Worm (Caenorhabditis elegans) whole organism, young adult: ENCODE measurements around the gene C14A4.6.

ENCODE experiments used
- ama-1 ChIP-seq, 3 experiments: fragments of 150-350 bp in 1 of 3; sonication (generic microtip) in 2 of 3; optimal IDR thresholded peaks; 2 replicates each; lab custom pipeline; 2014 to 2018; ENCODE audit warnings: missing biosample characterization in 2 of 3, missing genetic modification characterization in 2 of 3, missing genetic modification reagents in 2 of 3
- ceh-27 ChIP-seq: fragments of 200-800 bp; sonication (Bioruptor generic); optimal IDR thresholded peaks from 2 replicates; lab custom pipeline; 2018; ENCODE audit warnings: mild to moderate bottlenecking, missing genetic modification characterization, moderate library complexity, missing compliant biosample characterization
- dpl-1 ChIP-seq: fragments of 150-350 bp; optimal IDR thresholded peaks from 2 replicates; lab custom pipeline; 2014; ENCODE audit warnings: missing biosample characterization, missing genetic modification reagents, missing genetic modification characterization
- ztf-3 ChIP-seq: fragments of 200-800 bp; sonication (Bioruptor generic); optimal IDR thresholded peaks from 2 replicates; lab custom pipeline; 2018; ENCODE audit warnings: mild to moderate bottlenecking, missing genetic modification characterization, missing compliant biosample characterization

DNA sequence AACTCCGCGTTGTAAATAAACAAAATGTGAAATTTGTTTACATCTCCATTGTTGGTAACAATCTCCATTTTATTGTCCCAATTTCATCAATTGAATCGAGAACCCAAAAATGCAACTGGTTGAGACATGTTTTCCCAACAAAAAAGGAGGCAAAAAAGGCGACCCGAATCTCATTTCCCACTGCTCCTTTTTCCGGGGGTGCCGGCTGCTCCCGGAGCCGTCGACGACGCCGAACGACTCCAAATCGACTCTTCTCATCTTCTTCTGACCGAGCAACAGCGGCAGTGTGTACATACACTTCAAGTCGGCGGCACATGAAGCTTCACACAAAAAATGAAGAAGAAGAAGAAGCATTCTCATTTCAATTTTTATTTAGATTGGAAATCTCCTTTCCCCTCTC lies 28.1 kb downstream of the C14A4.6 start:
- no peak for TF ChIP-seq ceh-27 (GFP tag; lab: Kevin White, UChicago)
- TF ChIP-seq ztf-3: no peak
- no peak for TF ChIP-seq ama-1 (optimal IDR thresholded peaks at IDR 0.05; lab: Kevin White, UChicago)
- TF ChIP-seq ama-1 (GFP tag; optimal IDR thresholded peaks at IDR 0.05; lab: Kevin White, UChicago): no peak
- TF ChIP-seq dpl-1 (GFP tag; lab: Kevin White, UChicago): no peak
